Fruit fly (Drosophila melanogaster) whole organism, embryonic: ENCODE results near the gene CG16865.

Experiments used
- B-H2 ChIP-seq: fragments of 200-800 bp; sonication (Bioruptor generic); optimal IDR thresholded peaks from 2 replicates; lab custom pipeline; 2018; ENCODE audit warnings: missing biosample characterization, mild to moderate bottlenecking, missing genetic modification characterization
- CG10979 ChIP-seq: fragments of 200-800 bp; sonication (Bioruptor generic); optimal IDR thresholded peaks from 2 replicates; lab custom pipeline; 2018; ENCODE audit warnings: missing biosample characterization, mild to moderate bottlenecking, missing genetic modification characterization, moderate library complexity
- CG12104 ChIP-seq: fragments of 200-800 bp; sonication (Bioruptor generic); optimal IDR thresholded peaks from 3 replicates; lab custom pipeline; 2016; ENCODE audit warnings: missing biosample characterization, missing genetic modification characterization
- CG12155 ChIP-seq: fragments of 200-800 bp; sonication (Bioruptor generic); optimal IDR thresholded peaks from 3 replicates; lab custom pipeline; 2016; ENCODE audit warnings: missing biosample characterization, missing genetic modification characterization
- CG1233 ChIP-seq: fragments of 200-800 bp; sonication (Bioruptor generic); optimal IDR thresholded peaks from 4 replicates; lab custom pipeline; 2018; ENCODE audit warnings: missing biosample characterization, mild to moderate bottlenecking, missing genetic modification characterization
- CG13775 ChIP-seq: fragments of 200-800 bp; sonication (Bioruptor generic); optimal IDR thresholded peaks from 3 replicates; lab custom pipeline; 2017; ENCODE audit warnings: missing biosample characterization, mild to moderate bottlenecking, missing genetic modification characterization
- CG1529 ChIP-seq: fragments of 200-800 bp; sonication (Bioruptor generic); optimal IDR thresholded peaks from 3 replicates; lab custom pipeline; 2018; ENCODE audit warnings: missing biosample characterization, missing genetic modification characterization
- CG17802 ChIP-seq: fragments of 200-800 bp; sonication (Bioruptor generic); optimal IDR thresholded peaks from 2 replicates; lab custom pipeline; 2018; ENCODE audit warnings: missing biosample characterization, mild to moderate bottlenecking, missing genetic modification characterization, moderate library complexity
- CG18476 ChIP-seq: fragments of 200-800 bp; sonication (Bioruptor generic); optimal IDR thresholded peaks from 2 replicates; lab custom pipeline; 2016; ENCODE audit warnings: missing biosample characterization, mild to moderate bottlenecking, missing genetic modification characterization
- CG2120 ChIP-seq: fragments of 200-800 bp; sonication (Bioruptor generic); optimal IDR thresholded peaks from 3 replicates; lab custom pipeline; 2016; ENCODE audit warnings: missing biosample characterization, missing genetic modification characterization
- CG2199 ChIP-seq: fragments of 200-800 bp; sonication (Bioruptor generic); IDR thresholded peaks from 3 replicates; pipeline ENCODE4 v1.3.6; 2022; ENCODE audit warnings: missing biosample characterization, missing genetic modification characterization
- CG30403 ChIP-seq: fragments of 200-800 bp; sonication (Bioruptor generic); optimal IDR thresholded peaks from 3 replicates; lab custom pipeline; 2016; ENCODE audit warnings: missing biosample characterization, missing genetic modification characterization
- CG3065 ChIP-seq: fragments of 200-800 bp; sonication (Bioruptor generic); optimal IDR thresholded peaks from 2 replicates; lab custom pipeline; 2016; ENCODE audit warnings: missing biosample characterization, missing genetic modification characterization
- CG34376 ChIP-seq: fragments of 200-800 bp; sonication (Bioruptor generic); optimal IDR thresholded peaks from 2 replicates; lab custom pipeline; 2018; ENCODE audit warnings: missing biosample characterization, mild to moderate bottlenecking, missing genetic modification characterization
- CG34422 ChIP-seq: fragments of 200-800 bp; sonication (Bioruptor generic); IDR thresholded peaks from 3 replicates; pipeline ENCODE4 v1.3.6; 2022; ENCODE audit warnings: missing biosample characterization, missing genetic modification characterization
- CG4820 ChIP-seq: fragments of 200-800 bp; sonication (Bioruptor generic); optimal IDR thresholded peaks from 3 replicates; lab custom pipeline; 2016; ENCODE audit warnings: missing biosample characterization, missing genetic modification characterization
- CG6765 ChIP-seq: fragments of 200-800 bp; sonication (Bioruptor generic); optimal IDR thresholded peaks from 3 replicates; lab custom pipeline; 2017; ENCODE audit warnings: missing biosample characterization, mild to moderate bottlenecking, missing genetic modification characterization
- CG7556 ChIP-seq: fragments of 200-800 bp; sonication (Bioruptor generic); optimal IDR thresholded peaks from 2 replicates; lab custom pipeline; 2017; ENCODE audit warnings: missing biosample characterization, mild to moderate bottlenecking, missing genetic modification characterization
- CG9215 ChIP-seq: fragments of 200-800 bp; sonication (Bioruptor generic); IDR thresholded peaks from 2 replicates; pipeline ENCODE4 v1.3.6; 2022; ENCODE audit warnings: missing biosample characterization, missing genetic modification characterization
- CG9876 ChIP-seq: fragments of 200-800 bp; sonication (Bioruptor generic); optimal IDR thresholded peaks from 2 replicates; lab custom pipeline; 2016; ENCODE audit warnings: missing biosample characterization, missing genetic modification characterization
- Dip2 ChIP-seq: fragments of 200-800 bp; sonication (Bioruptor generic); IDR thresholded peaks from 2 replicates; pipeline ENCODE4 v1.3.6; 2022; ENCODE audit warnings: missing biosample characterization, missing genetic modification characterization
- Dref ChIP-seq: fragments of 200-800 bp; sonication (Bioruptor generic); IDR thresholded peaks from 2 replicates; pipeline ENCODE4 v1.3.6; 2022; ENCODE audit warnings: missing biosample characterization, missing genetic modification characterization
- E2f1 ChIP-seq: fragments of 200-800 bp; sonication (Bioruptor generic); IDR thresholded peaks from 2 replicates; pipeline ENCODE4 v1.3.6; 2022; ENCODE audit warnings: missing biosample characterization, missing genetic modification characterization
- HLH54F ChIP-seq: fragments of 200-800 bp; sonication (Bioruptor generic); optimal IDR thresholded peaks from 3 replicates; lab custom pipeline; 2016; ENCODE audit warnings: missing biosample characterization, missing genetic modification characterization
- Hand ChIP-seq: fragments of 200-800 bp; sonication (Bioruptor generic); optimal IDR thresholded peaks from 2 replicates; lab custom pipeline; 2017; ENCODE audit warnings: mild to moderate bottlenecking, missing biosample characterization, missing genetic modification reagents, missing genetic modification characterization
- Hmr ChIP-seq: fragments of 200-800 bp; sonication (Bioruptor generic); optimal IDR thresholded peaks from 3 replicates; lab custom pipeline; 2017; ENCODE audit warnings: mild to moderate bottlenecking, missing biosample characterization, missing genetic modification reagents, missing genetic modification characterization
- MBD-R2 ChIP-seq: fragments of 200-800 bp; sonication (Bioruptor generic); IDR thresholded peaks from 2 replicates; pipeline ENCODE4 v1.3.6; 2022; ENCODE audit warnings: missing biosample characterization, missing genetic modification characterization
- Mrtf ChIP-seq: fragments of 200-800 bp; sonication (Bioruptor generic); IDR thresholded peaks from 3 replicates; pipeline ENCODE4 v1.3.6; 2022; ENCODE audit warnings: missing biosample characterization, missing genetic modification characterization
- Neu2 ChIP-seq: fragments of 200-800 bp; sonication (Bioruptor generic); optimal IDR thresholded peaks from 3 replicates; lab custom pipeline; 2016; ENCODE audit warnings: missing biosample characterization, missing genetic modification characterization, borderline replicate concordance
- Six4 ChIP-seq: fragments of 200-800 bp; sonication (Bioruptor generic); optimal IDR thresholded peaks from 2 replicates; lab custom pipeline; 2016; ENCODE audit warnings: missing biosample characterization, missing genetic modification characterization
- Sry-β ChIP-seq: fragments of 200-800 bp; sonication (Bioruptor generic); optimal IDR thresholded peaks from 2 replicates; lab custom pipeline; 2018; ENCODE audit warnings: missing biosample characterization, mild to moderate bottlenecking, missing genetic modification characterization, moderate library complexity
- bab2 ChIP-seq: fragments of 200-800 bp; sonication (Bioruptor generic); optimal IDR thresholded peaks from 2 replicates; lab custom pipeline; 2016; ENCODE audit warnings: missing biosample characterization, missing genetic modification characterization
- cwo ChIP-seq: fragments of 200-800 bp; sonication (Bioruptor generic); optimal IDR thresholded peaks from 3 replicates; lab custom pipeline; 2017; ENCODE audit warnings: missing biosample characterization, missing genetic modification characterization, mild to moderate bottlenecking, moderate library complexity, missing genetic modification reagents
- dpn ChIP-seq, 2 experiments: fragments of 200-800 bp; sonication (Bioruptor generic); optimal IDR thresholded peaks; 3 replicates each; lab custom pipeline; 2016; ENCODE audit warnings: missing biosample characterization in 2 of 2, missing genetic modification characterization in 2 of 2
- esg ChIP-seq: fragments of 200-800 bp; sonication (Bioruptor generic); conservative IDR thresholded peaks from 2 replicates; pipeline ENCODE4 v1.3.6; 2022; ENCODE audit warnings: missing biosample characterization, missing genetic modification characterization
- grau ChIP-seq: fragments of 200-800 bp; optimal IDR thresholded peaks from 3 replicates; lab custom pipeline; 2019; ENCODE audit warnings: missing biosample characterization, mild to moderate bottlenecking, missing genetic modification characterization, moderate library complexity
- jing ChIP-seq: fragments of 200-800 bp; sonication (Bioruptor generic); optimal IDR thresholded peaks from 2 replicates; lab custom pipeline; 2018; ENCODE audit warnings: missing biosample characterization, mild to moderate bottlenecking, missing genetic modification characterization
- kay ChIP-seq: fragments of 200-800 bp; sonication (Bioruptor generic); optimal IDR thresholded peaks from 2 replicates; lab custom pipeline; 2016; ENCODE audit warnings: missing biosample characterization, missing genetic modification characterization
- nerfin-1 ChIP-seq: fragments of 200-800 bp; sonication (Bioruptor generic); optimal IDR thresholded peaks from 3 replicates; lab custom pipeline; 2019; ENCODE audit warnings: missing biosample characterization, mild to moderate bottlenecking, missing genetic modification characterization, moderate library complexity
- pb ChIP-seq: fragments of 200-800 bp; sonication (Bioruptor generic); optimal IDR thresholded peaks from 3 replicates; lab custom pipeline; 2016; ENCODE audit warnings: missing biosample characterization, missing genetic modification characterization
- pfk ChIP-seq: fragments of 200-800 bp; sonication (Bioruptor generic); optimal IDR thresholded peaks from 2 replicates; lab custom pipeline; 2018; ENCODE audit warnings: missing biosample characterization, mild to moderate bottlenecking, missing genetic modification characterization, moderate library complexity
- psq ChIP-seq: fragments of 200-800 bp; sonication (Bioruptor generic); optimal IDR thresholded peaks from 2 replicates; lab custom pipeline; 2017; ENCODE audit warnings: missing biosample characterization, missing genetic modification characterization
- pum ChIP-seq: fragments of 200-800 bp; sonication (Bioruptor generic); optimal IDR thresholded peaks from 2 replicates; lab custom pipeline; 2016; ENCODE audit warnings: missing biosample characterization, missing genetic modification characterization
- sens ChIP-seq: fragments of 200-800 bp; sonication (Bioruptor generic); peaks from one replicate; lab custom pipeline; 2016; ENCODE audit warnings: missing biosample characterization, missing genetic modification characterization
- seq ChIP-seq: fragments of 200-800 bp; sonication (Bioruptor generic); IDR thresholded peaks from 2 replicates; pipeline ENCODE4 v1.3.6; 2022; ENCODE audit warnings: missing biosample characterization, missing genetic modification characterization
- sna ChIP-seq: fragments of 200-800 bp; sonication (Bioruptor generic); IDR thresholded peaks from 2 replicates; pipeline ENCODE4 v1.3.6; 2022; ENCODE audit warnings: missing biosample characterization, missing genetic modification characterization; ENCODE audit not compliant: partially characterized antibody
- trh ChIP-seq: fragments of 200-800 bp; sonication (Bioruptor generic); optimal IDR thresholded peaks from 2 replicates; lab custom pipeline; 2016; ENCODE audit warnings: missing biosample characterization, missing genetic modification characterization
- usp ChIP-seq: fragments of >200 bp; optimal IDR thresholded peaks from 2 replicates; lab custom pipeline; 2017; ENCODE audit warnings: missing biosample characterization, missing genetic modification characterization
- wor ChIP-seq: fragments of 200-800 bp; sonication (Bioruptor generic); IDR thresholded peaks from 2 replicates; pipeline ENCODE4 v1.3.6; 2022; ENCODE audit warnings: missing biosample characterization, missing genetic modification characterization

CG16865 gene

DNA sequence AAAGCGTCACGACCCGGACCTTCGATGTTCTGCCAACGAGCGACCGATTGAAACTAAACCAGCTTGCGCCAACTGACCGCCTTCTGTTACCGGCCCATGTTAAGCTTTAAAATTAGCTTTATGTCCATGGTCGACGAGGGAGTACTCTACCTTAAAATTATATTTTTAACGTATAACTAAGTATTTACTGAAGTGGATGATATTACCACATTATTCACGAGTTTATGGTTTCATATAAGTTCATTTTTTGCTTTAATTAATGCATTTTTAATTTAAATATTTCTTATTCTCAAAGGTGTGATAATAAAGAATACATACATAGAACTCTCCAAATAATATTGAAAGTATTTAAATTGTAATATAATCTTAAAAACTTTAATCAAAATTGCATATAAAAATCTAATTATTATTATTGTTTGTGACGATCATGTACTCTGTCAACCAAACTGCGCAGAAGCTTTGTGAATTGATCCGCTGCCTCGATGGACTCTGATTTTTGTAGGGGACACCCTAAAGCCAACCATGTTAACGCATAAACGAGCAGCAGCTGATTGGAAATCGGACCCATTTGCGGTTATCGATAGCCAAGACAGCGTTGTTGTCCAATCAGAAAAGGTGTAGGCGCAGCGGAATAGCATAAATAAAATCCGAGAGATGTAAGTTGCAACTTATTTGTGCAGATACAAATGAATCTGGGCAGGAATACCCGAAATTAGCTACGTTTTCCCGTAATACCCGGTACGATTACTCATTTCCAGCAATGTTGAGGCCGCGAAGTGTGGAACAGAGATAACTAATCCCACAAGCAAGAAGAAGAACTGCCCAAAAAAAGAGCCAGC lies 31.0 kb upstream of the CG16865 start, which contains the start of the genes CG9008 and p38b (continued):
- TF ChIP-seq CG3065 (GFP tag; lab: Kevin White, UChicago) (peak; percentile 27), CG9876 (GFP tag; lab: Kevin White, UChicago) (no peak), dpn (GFP tag; optimal IDR thresholded peaks at IDR 0.05; lab: Kevin White, UChicago) (peak; percentile 30 to 83), nerfin-1 (tag; lab: Kevin White, UChicago) (peak; percentile 76), CG2120 (peak; percentile 77), Hmr (GFP tag; lab: Kevin White, UChicago) (peak; percentile 89), bab2 (GFP tag; lab: Kevin White, UChicago) (peak; percentile 46), psq (GFP tag; lab: Kevin White, UChicago) (peak; percentile 49), sna (GFP tag; lab: Robert Waterston, UW) (no peak), pb (GFP tag; lab: Kevin White, UChicago) (no peak), jing (GFP tag; lab: Kevin White, UChicago) (no peak), CG2199 (GFP tag; lab: Robert Waterston, UW) (0 out of 3 replicates have a peak, but pooled peaks have one; percentile 19), trh (GFP tag; lab: Kevin White, UChicago) (peak; percentile 30), kay (GFP tag; lab: Kevin White, UChicago) (peak; percentile 42), usp (GFP tag; lab: Kevin White, UChicago) (no peak), grau (tag; lab: Kevin White, UChicago) (peak; percentile 90), Hand (GFP tag; lab: Kevin White, UChicago) (peak; percentile 74), CG34376 (peak; percentile 41), CG12155 (GFP tag; lab: Kevin White, UChicago) (peak; percentile 73), CG34422 (GFP tag; lab: Robert Waterston, UW) (peak; percentile 20; the same call in 2 of the 3 replicates), Dref (GFP tag; lab: Robert Waterston, UW) (peak; percentile 83), CG10979 (tag; lab: Kevin White, UChicago) (peak; percentile 83), CG17802 (tag; lab: Kevin White, UChicago) (no peak), Dip2 (GFP tag; lab: Robert Waterston, UW) (no peak), CG4820 (peak; percentile 73), Sry-β (GFP tag; lab: Kevin White, UChicago) (peak; percentile 28), CG6765 (GFP tag; lab: Kevin White, UChicago) (peak; percentile 75), seq (GFP tag; lab: Robert Waterston, UW) (no peak; the same call in 1 of the 2 replicates), CG1233 (peak; percentile 80), cwo (peak; percentile 80), CG9215 (GFP tag; lab: Robert Waterston, UW) (peak; percentile 56), pfk (GFP tag; lab: Kevin White, UChicago) (peak; percentile 10), MBD-R2 (GFP tag; lab: Robert Waterston, UW) (peak; percentile 70), E2f1 (peak; percentile 60), Neu2 (GFP tag; lab: Kevin White, UChicago) (no peak), esg (GFP tag; lab: Robert Waterston, UW) (peak; percentile 57; the same call in 1 of the 2 replicates), CG18476 (GFP tag; lab: Kevin White, UChicago) (peak; percentile 72), HLH54F (GFP tag; lab: Kevin White, UChicago) (peak; percentile 44), pum (peak; percentile 24), CG7556 (GFP tag; lab: Kevin White, UChicago) (peak; percentile 95), Six4 (GFP tag; lab: Kevin White, UChicago) (peak; percentile 71), wor (GFP tag; lab: Robert Waterston, UW) (peak; percentile 15; the same call in 1 of the 2 replicates), CG30403 (peak; percentile 91), CG13775 (GFP tag; lab: Kevin White, UChicago) (peak; percentile 78), CG12104 (GFP tag; lab: Kevin White, UChicago) (peak; percentile 90), CG1529 (GFP tag; lab: Kevin White, UChicago) (peak; percentile 61), B-H2 (peak; percentile 40), sens (GFP tag; lab: Kevin White, UChicago) (peak; percentile 79), Mrtf (GFP tag; lab: Robert Waterston, UW) (peak; percentile 53; the same call in 1 of the 3 replicates)
